Fruit fly (Drosophila melanogaster) whole organism, embryonic: ENCODE results near the gene Fmr1.
A peak's percentile ranks its signal among the peaks of the same experiment; 100 is the strongest.

ENCODE experiments used
- Bgb ChIP-seq: fragments of 200-800 bp; sonication (Bioruptor generic); IDR thresholded peaks from 2 replicates; pipeline ENCODE4 v1.3.6; 2022; ENCODE audit warnings: missing biosample characterization, missing genetic modification characterization; ENCODE audit not compliant: partially characterized antibody
- CG10147 ChIP-seq: fragments of 200-800 bp; sonication (Bioruptor generic); optimal IDR thresholded peaks from 2 replicates; lab custom pipeline; 2019; ENCODE audit warnings: missing biosample characterization, mild to moderate bottlenecking, missing genetic modification characterization, moderate library complexity
- CG10267 ChIP-seq: fragments of 200-800 bp; sonication (Bioruptor generic); optimal IDR thresholded peaks from 2 replicates; lab custom pipeline; 2018; ENCODE audit warnings: missing biosample characterization, mild to moderate bottlenecking, missing genetic modification characterization, moderate library complexity
- CG10366 ChIP-seq: fragments of 200-800 bp; sonication (Bioruptor generic); IDR thresholded peaks from 2 replicates; pipeline ENCODE4 v1.3.6; 2022; ENCODE audit warnings: missing biosample characterization, missing genetic modification characterization
- CG11398 ChIP-seq: fragments of 200-800 bp; sonication (Bioruptor generic); optimal IDR thresholded peaks from 2 replicates; lab custom pipeline; 2016; ENCODE audit warnings: missing biosample characterization, missing genetic modification characterization
- CG11456 ChIP-seq: fragments of 200-800 bp; sonication (Bioruptor generic); IDR thresholded peaks from 3 replicates; pipeline ENCODE4 v1.3.6; 2022; ENCODE audit warnings: missing biosample characterization, missing genetic modification characterization
- CG12659 ChIP-seq: fragments of 200-800 bp; sonication (Bioruptor generic); optimal IDR thresholded peaks from 3 replicates; lab custom pipeline; 2017; ENCODE audit warnings: mild to moderate bottlenecking, missing biosample characterization, missing genetic modification reagents, missing genetic modification characterization
- CG13287 ChIP-seq: fragments of 200-800 bp; sonication (Bioruptor generic); IDR thresholded peaks from 2 replicates; pipeline ENCODE4 v1.3.6; 2022; ENCODE audit warnings: missing biosample characterization, missing genetic modification characterization; ENCODE audit not compliant: partially characterized antibody
- CG1647 ChIP-seq: fragments of 200-800 bp; sonication (Bioruptor generic); optimal IDR thresholded peaks from 3 replicates; lab custom pipeline; 2016; ENCODE audit warnings: missing biosample characterization, missing genetic modification characterization
- CG16815 ChIP-seq: fragments of 200-800 bp; sonication (Bioruptor generic); optimal IDR thresholded peaks from 3 replicates; lab custom pipeline; 2017; ENCODE audit warnings: missing biosample characterization, mild to moderate bottlenecking, missing genetic modification characterization
- CG1792 ChIP-seq: fragments of 200-800 bp; sonication (Bioruptor generic); optimal IDR thresholded peaks from 2 replicates; lab custom pipeline; 2016; ENCODE audit warnings: missing biosample characterization, missing genetic modification characterization
- CG2202 ChIP-seq: fragments of 200-800 bp; sonication (Bioruptor generic); optimal IDR thresholded peaks from 2 replicates; lab custom pipeline; 2018; ENCODE audit warnings: missing biosample characterization, mild to moderate bottlenecking, missing genetic modification characterization
- CG31224 ChIP-seq: fragments of 200-800 bp; sonication (Bioruptor generic); IDR thresholded peaks from 2 replicates; pipeline ENCODE4 v1.3.6; 2022; ENCODE audit warnings: missing biosample characterization, missing genetic modification characterization
- CG5953 ChIP-seq: fragments of 200-800 bp; sonication (Bioruptor generic); IDR thresholded peaks from 2 replicates; pipeline ENCODE4 v1.3.6; 2022; ENCODE audit warnings: missing biosample characterization, missing genetic modification characterization
- CG7556 ChIP-seq: fragments of 200-800 bp; sonication (Bioruptor generic); optimal IDR thresholded peaks from 2 replicates; lab custom pipeline; 2017; ENCODE audit warnings: missing biosample characterization, mild to moderate bottlenecking, missing genetic modification characterization
- CG8089 ChIP-seq: fragments of 200-800 bp; sonication (Bioruptor generic); optimal IDR thresholded peaks from 3 replicates; lab custom pipeline; 2016; ENCODE audit warnings: missing biosample characterization, missing genetic modification characterization
- CG8290 ChIP-seq, 3 experiments: fragments of 200-800 bp; sonication (Bioruptor generic); optimal IDR thresholded peaks; 2 replicates each; lab custom pipeline; 2016 to 2019; ENCODE audit warnings: missing biosample characterization in 3 of 3, missing genetic modification characterization in 3 of 3, mild to moderate bottlenecking in 2 of 3, moderate library complexity in 1 of 3
- CG8944 ChIP-seq: fragments of 200-800 bp; sonication (Bioruptor generic); optimal IDR thresholded peaks from 3 replicates; lab custom pipeline; 2016; ENCODE audit warnings: missing biosample characterization, missing genetic modification characterization
- Dip2 ChIP-seq: fragments of 200-800 bp; sonication (Bioruptor generic); IDR thresholded peaks from 2 replicates; pipeline ENCODE4 v1.3.6; 2022; ENCODE audit warnings: missing biosample characterization, missing genetic modification characterization
- Dip3 ChIP-seq: fragments of 200-800 bp; sonication (Bioruptor generic); optimal IDR thresholded peaks from 3 replicates; lab custom pipeline; 2016; ENCODE audit warnings: missing biosample characterization, missing genetic modification characterization
- Fer3 ChIP-seq: fragments of 200-800 bp; sonication (Bioruptor generic); optimal IDR thresholded peaks from 2 replicates; lab custom pipeline; 2018; ENCODE audit warnings: missing biosample characterization, mild to moderate bottlenecking, missing genetic modification characterization, moderate library complexity
- Gsc ChIP-seq: fragments of 200-800 bp; sonication (Bioruptor generic); IDR thresholded peaks from 2 replicates; pipeline ENCODE4 v1.3.6; 2022; ENCODE audit warnings: missing biosample characterization, missing genetic modification characterization
- H2.0 ChIP-seq: fragments of 200-800 bp; sonication (Bioruptor generic); IDR thresholded peaks from 2 replicates; pipeline ENCODE4 v1.3.6; 2022; ENCODE audit warnings: missing biosample characterization, missing genetic modification characterization
- HLHmδ ChIP-seq: fragments of 200-800 bp; sonication (Bioruptor generic); optimal IDR thresholded peaks from 2 replicates; lab custom pipeline; 2018; ENCODE audit warnings: missing biosample characterization, mild to moderate bottlenecking, missing genetic modification characterization, moderate library complexity
- Hmx ChIP-seq: fragments of 200-800 bp; sonication (Bioruptor generic); optimal IDR thresholded peaks from 2 replicates; lab custom pipeline; 2016; ENCODE audit warnings: missing biosample characterization, missing genetic modification characterization
- Kr ChIP-seq: fragments of 200-800 bp; sonication (Bioruptor generic); optimal IDR thresholded peaks from 2 replicates; lab custom pipeline; 2017; ENCODE audit warnings: missing biosample characterization, mild to moderate bottlenecking, missing genetic modification characterization
- MBD-R2 ChIP-seq: fragments of 200-800 bp; sonication (Bioruptor generic); IDR thresholded peaks from 2 replicates; pipeline ENCODE4 v1.3.6; 2022; ENCODE audit warnings: missing biosample characterization, missing genetic modification characterization
- Spps ChIP-seq: fragments of 200-800 bp; sonication (Bioruptor generic); optimal IDR thresholded peaks from 2 replicates; lab custom pipeline; 2018; ENCODE audit warnings: missing biosample characterization, mild to moderate bottlenecking, missing genetic modification characterization
- Sry-β ChIP-seq: fragments of 200-800 bp; sonication (Bioruptor generic); optimal IDR thresholded peaks from 2 replicates; lab custom pipeline; 2018; ENCODE audit warnings: missing biosample characterization, mild to moderate bottlenecking, missing genetic modification characterization, moderate library complexity
- YL-1 ChIP-seq: fragments of 200-800 bp; sonication (Bioruptor generic); optimal IDR thresholded peaks from 3 replicates; lab custom pipeline; 2017; ENCODE audit warnings: missing biosample characterization, mild to moderate bottlenecking, missing genetic modification characterization
- ab ChIP-seq: fragments of 200-800 bp; sonication (Bioruptor generic); optimal IDR thresholded peaks from 2 replicates; lab custom pipeline; 2016; ENCODE audit warnings: missing biosample characterization, missing genetic modification characterization
- al ChIP-seq: fragments of 200-800 bp; sonication (Bioruptor generic); IDR thresholded peaks from 2 replicates; pipeline ENCODE4 v1.3.6; 2022; ENCODE audit warnings: missing biosample characterization, missing genetic modification characterization
- az2 ChIP-seq: fragments of 200-800 bp; sonication (Bioruptor generic); optimal IDR thresholded peaks from 3 replicates; lab custom pipeline; 2016; ENCODE audit warnings: missing biosample characterization, missing genetic modification characterization
- bab2 ChIP-seq: fragments of 200-800 bp; sonication (Bioruptor generic); optimal IDR thresholded peaks from 2 replicates; lab custom pipeline; 2016; ENCODE audit warnings: missing biosample characterization, missing genetic modification characterization
- cad ChIP-seq: fragments of >200 bp; optimal IDR thresholded peaks from 2 replicates; lab custom pipeline; 2017; ENCODE audit warnings: missing biosample characterization, missing genetic modification characterization
- caup ChIP-seq: fragments of 200-800 bp; sonication (Bioruptor generic); optimal IDR thresholded peaks from 3 replicates; lab custom pipeline; 2017; ENCODE audit warnings: missing biosample characterization, mild to moderate bottlenecking, missing genetic modification characterization, moderate library complexity; ENCODE audit not compliant: severe bottlenecking
- chinmo ChIP-seq: fragments of 200-800 bp; sonication (Bioruptor generic); IDR thresholded peaks from 4 replicates; pipeline ENCODE4 v1.3.6; 2022; ENCODE audit warnings: missing biosample characterization, missing genetic modification characterization; ENCODE audit not compliant: partially characterized antibody
- dm ChIP-seq: fragments of 200-800 bp; sonication (Bioruptor generic); optimal IDR thresholded peaks from 3 replicates; lab custom pipeline; 2016; ENCODE audit warnings: missing biosample characterization, missing genetic modification characterization
- en ChIP-seq: fragments of 200-800 bp; sonication (Bioruptor generic); optimal IDR thresholded peaks from 2 replicates; lab custom pipeline; 2016; ENCODE audit warnings: missing biosample characterization, missing genetic modification characterization
- fd96Cb ChIP-seq: fragments of 200-800 bp; sonication (Bioruptor generic); optimal IDR thresholded peaks from 2 replicates; lab custom pipeline; 2018; ENCODE audit warnings: missing biosample characterization, mild to moderate bottlenecking, missing genetic modification characterization, moderate library complexity
- gce ChIP-seq: fragments of 200-800 bp; sonication (Bioruptor generic); IDR thresholded peaks from 3 replicates; pipeline ENCODE4 v1.3.6; 2022; ENCODE audit warnings: missing biosample characterization, missing genetic modification characterization
- gem ChIP-seq: fragments of 200-800 bp; sonication (Bioruptor generic); optimal IDR thresholded peaks from 2 replicates; lab custom pipeline; 2019; ENCODE audit warnings: missing biosample characterization, mild to moderate bottlenecking, missing genetic modification characterization, moderate library complexity
- jigr1 ChIP-seq: fragments of 200-800 bp; sonication (Bioruptor generic); IDR thresholded peaks from 3 replicates; pipeline ENCODE4 v1.3.6; 2022; ENCODE audit warnings: missing biosample characterization, missing genetic modification characterization
- jumu ChIP-seq: fragments of 200-800 bp; sonication (Bioruptor generic); optimal IDR thresholded peaks from 3 replicates; lab custom pipeline; 2016; ENCODE audit warnings: missing biosample characterization, missing genetic modification characterization
- rib ChIP-seq: fragments of 200-800 bp; sonication (Bioruptor generic); IDR thresholded peaks from 2 replicates; pipeline ENCODE4 v1.3.6; 2022; ENCODE audit warnings: missing biosample characterization, missing genetic modification characterization
- scrt ChIP-seq: fragments of 200-800 bp; sonication (Bioruptor generic); optimal IDR thresholded peaks from 2 replicates; lab custom pipeline; 2018; ENCODE audit warnings: missing biosample characterization, mild to moderate bottlenecking, missing genetic modification characterization, moderate library complexity
- unpg ChIP-seq: fragments of 200-800 bp; sonication (Bioruptor generic); optimal IDR thresholded peaks from 3 replicates; lab custom pipeline; 2018; ENCODE audit warnings: missing biosample characterization, mild to moderate bottlenecking, missing genetic modification characterization, moderate library complexity
- vfl ChIP-seq: fragments of 200-800 bp; sonication (Bioruptor generic); optimal IDR thresholded peaks from 2 replicates; lab custom pipeline; 2016; ENCODE audit warnings: missing biosample characterization, missing genetic modification characterization
- wdn ChIP-seq: fragments of 200-800 bp; sonication (Bioruptor generic); IDR thresholded peaks from 2 replicates; pipeline ENCODE4 v1.3.6; 2022; ENCODE audit warnings: missing biosample characterization, missing genetic modification characterization
- z ChIP-seq: fragments of 200-800 bp; sonication (Bioruptor generic); IDR thresholded peaks from 3 replicates; pipeline ENCODE4 v1.3.6; 2022; ENCODE audit warnings: missing biosample characterization, missing genetic modification characterization
- zen ChIP-seq: fragments of 200-800 bp; sonication (Bioruptor generic); optimal IDR thresholded peaks from 3 replicates; lab custom pipeline; 2018; ENCODE audit warnings: missing biosample characterization, mild to moderate bottlenecking, missing genetic modification characterization, moderate library complexity

Fmr1 gene

DNA sequence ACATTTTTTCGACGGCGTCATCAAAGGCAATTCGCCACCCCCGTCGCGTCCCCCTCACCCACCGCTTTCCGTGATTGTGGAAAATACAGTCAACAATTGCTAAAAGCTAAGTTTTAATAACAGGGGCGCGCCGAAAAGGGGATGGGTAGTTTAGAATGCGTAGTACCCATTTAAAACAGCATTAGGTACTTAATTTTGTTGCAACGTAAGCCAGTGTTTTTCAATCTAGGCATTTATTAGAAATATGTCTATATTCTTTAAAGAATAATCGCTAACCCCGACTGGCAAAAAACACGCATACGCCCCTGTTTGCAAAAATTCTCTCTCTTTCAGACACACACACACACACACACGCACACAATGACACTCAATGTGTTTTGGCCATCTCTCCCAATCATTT is 25.0 kb downstream of the Fmr1 start (continued):
- TF ChIP-seq gce (GFP tag; lab: Robert Waterston, UW) (peak; percentile 36; the same call in 1 of the 3 replicates), CG1792 (GFP tag; lab: Kevin White, UChicago) (no peak), CG8089 (GFP tag; lab: Kevin White, UChicago) (no peak), cad (GFP tag; lab: Kevin White, UChicago) (no peak), HLHmδ (GFP tag; lab: Kevin White, UChicago) (no peak), CG1647 (GFP tag; lab: Kevin White, UChicago) (peak; percentile 57), Gsc (GFP tag; lab: Robert Waterston, UW) (no peak), chinmo (GFP tag; lab: Robert Waterston, UW) (0 out of 4 replicates have a peak, but pooled peaks have one; percentile 5), CG10267 (no peak), Fer3 (tag; lab: Kevin White, UChicago) (peak; percentile 68), jigr1 (GFP tag; lab: Robert Waterston, UW) (no peak; the same call in 2 of the 3 replicates), Sry-β (GFP tag; lab: Kevin White, UChicago) (no peak), unpg (peak; percentile 24), CG7556 (GFP tag; lab: Kevin White, UChicago) (peak; percentile 13), jumu (GFP tag; lab: Kevin White, UChicago) (no peak), al (peak; percentile 80), CG10147 (peak; percentile 66), az2 (GFP tag; lab: Kevin White, UChicago) (no peak), CG12659 (GFP tag; lab: Kevin White, UChicago) (peak; percentile 40), CG8944 (GFP tag; lab: Kevin White, UChicago) (no peak), CG31224 (GFP tag; lab: Robert Waterston, UW) (peak; percentile 56), Spps (tag; lab: Kevin White, UChicago) (no peak), CG5953 (GFP tag; lab: Robert Waterston, UW) (no peak), H2.0 (GFP tag; lab: Robert Waterston, UW) (peak; percentile 61; the same call in 1 of the 2 replicates), caup (GFP tag; lab: Kevin White, UChicago) (peak; percentile 70), z (GFP tag; lab: Robert Waterston, UW) (no peak), ab (GFP tag; lab: Kevin White, UChicago) (no peak), YL-1 (GFP tag; lab: Kevin White, UChicago) (no peak), Dip2 (GFP tag; lab: Robert Waterston, UW) (no peak), Hmx (GFP tag; lab: Kevin White, UChicago) (no peak), en (GFP tag; lab: Kevin White, UChicago) (no peak), gem (peak; percentile 59), CG11456 (GFP tag; lab: Robert Waterston, UW) (peak; percentile 57; the same call in 1 of the 3 replicates), scrt (GFP tag; lab: Kevin White, UChicago) (peak; percentile 51), CG11398 (GFP tag; lab: Kevin White, UChicago) (no peak), CG2202 (tag; lab: Kevin White, UChicago) (no peak), CG10366 (GFP tag; lab: Robert Waterston, UW) (peak; percentile 39; the same call in 1 of the 2 replicates), CG13287 (GFP tag; lab: Robert Waterston, UW) (no peak), wdn (peak; percentile 70), rib (peak; percentile 59), MBD-R2 (peak; percentile 38; the same call in 1 of the 2 replicates), CG8290 (GFP tag; optimal IDR thresholded peaks at IDR 0.05; lab: Kevin White, UChicago) (no peak), CG8290 (tag; optimal IDR thresholded peaks at IDR 0.05; lab: Kevin White, UChicago) (peak in 1 of 2 experiments; percentile 70), vfl (GFP tag; lab: Kevin White, UChicago) (peak; percentile 26), fd96Cb (tag; lab: Kevin White, UChicago) (no peak), zen (tag; lab: Kevin White, UChicago) (no peak), Bgb (no peak), CG16815 (GFP tag; lab: Kevin White, UChicago) (peak; percentile 69), dm (no peak), Kr (GFP tag; lab: Kevin White, UChicago) (no peak), bab2 (GFP tag; lab: Kevin White, UChicago) (peak; percentile 7), Dip3 (GFP tag; lab: Kevin White, UChicago) (peak; percentile 71)
